Worm (Caenorhabditis elegans): ENCODE measurements around the gene F47C12.6.

ce11 chrIV:4005166-4005565, 12.0 kb upstream of the F47C12.6 start:
- no peak for TF ChIP-seq blmp-1 (tag; optimal IDR thresholded peaks at IDR 0.05; ENCODE audit: insufficient read depth)
- no peak for TF ChIP-seq R02D3.7 (tag; optimal IDR thresholded peaks at IDR 0.05)
- TF ChIP-seq peb-1 (tag; optimal IDR thresholded peaks at IDR 0.05) = no peak
- TF ChIP-seq nhr-25 (tag; optimal IDR thresholded peaks at IDR 0.05) = no peak

All from whole organism, L2 larva.